Fruit fly (Drosophila melanogaster) whole organism, embryonic: ENCODE results near the gene RpS17.

ENCODE experiments used
- CG10209 ChIP-seq: fragments of 200-800 bp; sonication (Bioruptor generic); optimal IDR thresholded peaks from 3 replicates; lab custom pipeline; 2017; ENCODE audit warnings: missing biosample characterization, mild to moderate bottlenecking, missing genetic modification characterization, missing genetic modification reagents
- CG1529 ChIP-seq: fragments of 200-800 bp; sonication (Bioruptor generic); optimal IDR thresholded peaks from 3 replicates; lab custom pipeline; 2018; ENCODE audit warnings: missing biosample characterization, missing genetic modification characterization
- CG4360 ChIP-seq: fragments of 200-800 bp; sonication (Bioruptor generic); IDR thresholded peaks from 2 replicates; pipeline ENCODE4 v1.3.6; 2022; ENCODE audit warnings: missing biosample characterization, missing genetic modification characterization
- br ChIP-seq: fragments of >200 bp; optimal IDR thresholded peaks from 2 replicates; lab custom pipeline; 2017
- knrl ChIP-seq: fragments of 200-800 bp; sonication (Bioruptor generic); IDR thresholded peaks from 3 replicates; pipeline ENCODE4 v1.3.6; 2022; ENCODE audit warnings: missing biosample characterization, missing genetic modification characterization; ENCODE audit not compliant: partially characterized antibody
- p53 ChIP-seq: fragments of 200-800 bp; sonication (Bioruptor generic); optimal IDR thresholded peaks from 2 replicates; lab custom pipeline; 2016; ENCODE audit warnings: missing biosample characterization, missing genetic modification characterization
- psq ChIP-seq: fragments of 200-800 bp; sonication (Bioruptor generic); optimal IDR thresholded peaks from 2 replicates; lab custom pipeline; 2017; ENCODE audit warnings: missing biosample characterization, missing genetic modification characterization
- sima ChIP-seq: fragments of 200-800 bp; sonication (Bioruptor generic); optimal IDR thresholded peaks from 2 replicates; lab custom pipeline; 2016; ENCODE audit warnings: missing biosample characterization, missing genetic modification characterization
- slou ChIP-seq: fragments of 200-800 bp; sonication (Bioruptor generic); optimal IDR thresholded peaks from 3 replicates; lab custom pipeline; 2016; ENCODE audit warnings: missing biosample characterization, missing genetic modification characterization

- TF ChIP-seq CG4360 (GFP tag; lab: Robert Waterston, UW) (no peak), sima (no peak), p53 (GFP tag; lab: Kevin White, UChicago) (no peak), br (lab: Kevin White, UChicago) (no peak), psq (GFP tag; lab: Kevin White, UChicago) (no peak), CG1529 (GFP tag; lab: Kevin White, UChicago) (no peak), slou (GFP tag; lab: Kevin White, UChicago) (no peak), CG10209 (GFP tag; lab: Kevin White, UChicago) (no peak), knrl (GFP tag; lab: Robert Waterston, UW) (no peak)
Observed at dm6 chr3L:9380344-9380849, 49.2 kb downstream of the RpS17 start.
